Fruit fly (Drosophila melanogaster) whole organism, embryonic: Measurements from ENCODE around the gene hop.
A peak's percentile ranks its signal among the peaks of the same experiment; 100 is the strongest.

ENCODE experiments used
- CG10321 ChIP-seq: fragments of 200-800 bp; sonication (Bioruptor generic); IDR thresholded peaks from 2 replicates; pipeline ENCODE4 v1.3.6; 2022; ENCODE audit warnings: missing biosample characterization, missing genetic modification characterization
- CG11560 ChIP-seq: fragments of 200-800 bp; sonication (Bioruptor generic); IDR thresholded peaks from 3 replicates; pipeline ENCODE4 v1.3.6; 2022; ENCODE audit warnings: missing biosample characterization, missing genetic modification characterization
- CG1233 ChIP-seq: fragments of 200-800 bp; sonication (Bioruptor generic); optimal IDR thresholded peaks from 4 replicates; lab custom pipeline; 2018; ENCODE audit warnings: missing biosample characterization, mild to moderate bottlenecking, missing genetic modification characterization
- CG13123 ChIP-seq: fragments of 200-800 bp; sonication (Bioruptor generic); optimal IDR thresholded peaks from 2 replicates; lab custom pipeline; 2016; ENCODE audit warnings: missing biosample characterization, missing genetic modification characterization
- CG2129 ChIP-seq: fragments of 200-800 bp; sonication (Bioruptor generic); IDR thresholded peaks from 2 replicates; pipeline ENCODE4 v1.3.6; 2022; ENCODE audit warnings: missing biosample characterization, missing genetic modification characterization; ENCODE audit not compliant: partially characterized antibody
- CG6854 ChIP-seq: fragments of 200-800 bp; sonication (Bioruptor generic); optimal IDR thresholded peaks from 3 replicates; lab custom pipeline; 2017; ENCODE audit warnings: missing biosample characterization, mild to moderate bottlenecking, missing genetic modification characterization
- CG7839 ChIP-seq: fragments of 200-800 bp; sonication (Bioruptor generic); optimal IDR thresholded peaks from 3 replicates; lab custom pipeline; 2018; ENCODE audit warnings: missing biosample characterization, mild to moderate bottlenecking, missing genetic modification characterization, moderate library complexity
- CG9215 ChIP-seq: fragments of 200-800 bp; sonication (Bioruptor generic); IDR thresholded peaks from 2 replicates; pipeline ENCODE4 v1.3.6; 2022; ENCODE audit warnings: missing biosample characterization, missing genetic modification characterization
- CG9437 ChIP-seq: fragments of 200-800 bp; sonication (Bioruptor generic); optimal IDR thresholded peaks from 2 replicates; lab custom pipeline; 2018; ENCODE audit warnings: missing biosample characterization, mild to moderate bottlenecking, missing genetic modification characterization
- CG9932 ChIP-seq: fragments of 200-800 bp; sonication (Bioruptor generic); IDR thresholded peaks from 2 replicates; pipeline ENCODE4 v1.3.6; 2022; ENCODE audit warnings: missing biosample characterization, missing genetic modification characterization
- Dek ChIP-seq: fragments of 200-800 bp; sonication (Bioruptor generic); optimal IDR thresholded peaks from 3 replicates; lab custom pipeline; 2019; ENCODE audit warnings: missing biosample characterization, mild to moderate bottlenecking, missing genetic modification characterization, moderate library complexity
- Dll ChIP-seq: fragments of 200-800 bp; sonication (Bioruptor generic); IDR thresholded peaks from 4 replicates; pipeline ENCODE4 v1.3.6; 2022; ENCODE audit warnings: missing biosample characterization, missing genetic modification characterization; ENCODE audit not compliant: partially characterized antibody
- Doc2 ChIP-seq: fragments of 200-800 bp; sonication (Bioruptor generic); IDR thresholded peaks from 2 replicates; pipeline ENCODE4 v1.3.6; 2022; ENCODE audit warnings: missing biosample characterization, missing genetic modification characterization
- E2f1 ChIP-seq: fragments of 200-800 bp; sonication (Bioruptor generic); IDR thresholded peaks from 2 replicates; pipeline ENCODE4 v1.3.6; 2022; ENCODE audit warnings: missing biosample characterization, missing genetic modification characterization
- ERR ChIP-seq: fragments of 200-800 bp; sonication (Bioruptor generic); optimal IDR thresholded peaks from 2 replicates; lab custom pipeline; 2016; ENCODE audit warnings: missing biosample characterization, missing genetic modification characterization
- Eip74EF ChIP-seq, 2 experiments: fragments of 200-800 bp in 1 of 2; fragments of >200 bp in 1 of 2; sonication (Bioruptor generic) in 1 of 2; optimal IDR thresholded peaks; 2 replicates each; lab custom pipeline; 2017 to 2019; ENCODE audit warnings: missing biosample characterization in 2 of 2, missing genetic modification characterization in 2 of 2, mild to moderate bottlenecking in 1 of 2, moderate library complexity in 1 of 2
- Elba2 ChIP-seq: fragments of 200-800 bp; sonication (Bioruptor generic); optimal IDR thresholded peaks from 3 replicates; lab custom pipeline; 2016; ENCODE audit warnings: missing biosample characterization, missing genetic modification characterization
- Ets97D ChIP-seq: fragments of 200-800 bp; sonication (Bioruptor generic); optimal IDR thresholded peaks from 3 replicates; lab custom pipeline; 2016; ENCODE audit warnings: missing biosample characterization, missing genetic modification characterization
- Fer2 ChIP-seq: fragments of 200-800 bp; sonication (Bioruptor generic); optimal IDR thresholded peaks from 2 replicates; lab custom pipeline; 2018; ENCODE audit warnings: missing biosample characterization, mild to moderate bottlenecking, missing genetic modification characterization, moderate library complexity
- Gsc ChIP-seq: fragments of 200-800 bp; sonication (Bioruptor generic); IDR thresholded peaks from 2 replicates; pipeline ENCODE4 v1.3.6; 2022; ENCODE audit warnings: missing biosample characterization, missing genetic modification characterization
- Gug ChIP-seq: fragments of 200-800 bp; sonication (Bioruptor generic); IDR thresholded peaks from 4 replicates; pipeline ENCODE4 v1.3.6; 2022; ENCODE audit warnings: missing biosample characterization, missing genetic modification characterization
- HLH54F ChIP-seq: fragments of 200-800 bp; sonication (Bioruptor generic); optimal IDR thresholded peaks from 3 replicates; lab custom pipeline; 2016; ENCODE audit warnings: missing biosample characterization, missing genetic modification characterization
- MESR4 ChIP-seq: fragments of 200-800 bp; sonication (Bioruptor generic); optimal IDR thresholded peaks from 2 replicates; lab custom pipeline; 2018; ENCODE audit warnings: missing biosample characterization, mild to moderate bottlenecking, missing genetic modification characterization, moderate library complexity
- PHDP ChIP-seq: fragments of 200-800 bp; sonication (Bioruptor generic); optimal IDR thresholded peaks from 3 replicates; lab custom pipeline; 2018; ENCODE audit warnings: missing biosample characterization, mild to moderate bottlenecking, missing genetic modification characterization, moderate library complexity
- Poxn ChIP-seq: fragments of 200-800 bp; sonication (Bioruptor generic); IDR thresholded peaks from 2 replicates; pipeline ENCODE4 v1.3.6; 2022; ENCODE audit warnings: missing biosample characterization, missing genetic modification characterization
- Six4 ChIP-seq: fragments of 200-800 bp; sonication (Bioruptor generic); optimal IDR thresholded peaks from 2 replicates; lab custom pipeline; 2016; ENCODE audit warnings: missing biosample characterization, missing genetic modification characterization
- YL-1 ChIP-seq: fragments of 200-800 bp; sonication (Bioruptor generic); optimal IDR thresholded peaks from 3 replicates; lab custom pipeline; 2017; ENCODE audit warnings: missing biosample characterization, mild to moderate bottlenecking, missing genetic modification characterization
- ac ChIP-seq: fragments of 200-800 bp; sonication (Bioruptor generic); optimal IDR thresholded peaks from 3 replicates; lab custom pipeline; 2017; ENCODE audit warnings: missing biosample characterization, mild to moderate bottlenecking, missing genetic modification characterization
- amos ChIP-seq: fragments of 200-800 bp; sonication (Bioruptor generic); IDR thresholded peaks from 2 replicates; pipeline ENCODE4 v1.3.6; 2022; ENCODE audit warnings: missing biosample characterization, missing genetic modification characterization; ENCODE audit not compliant: partially characterized antibody
- az2 ChIP-seq: fragments of 200-800 bp; sonication (Bioruptor generic); optimal IDR thresholded peaks from 3 replicates; lab custom pipeline; 2016; ENCODE audit warnings: missing biosample characterization, missing genetic modification characterization
- bbx ChIP-seq: fragments of 200-800 bp; sonication (Bioruptor generic); IDR thresholded peaks from 2 replicates; pipeline ENCODE4 v1.3.6; 2022; ENCODE audit warnings: missing biosample characterization, missing genetic modification characterization; ENCODE audit not compliant: partially characterized antibody
- dan ChIP-seq: fragments of 200-800 bp; sonication (Bioruptor generic); IDR thresholded peaks from 2 replicates; pipeline ENCODE4 v1.3.6; 2022; ENCODE audit warnings: missing biosample characterization, missing genetic modification characterization
- esg ChIP-seq: fragments of 200-800 bp; sonication (Bioruptor generic); conservative IDR thresholded peaks from 2 replicates; pipeline ENCODE4 v1.3.6; 2022; ENCODE audit warnings: missing biosample characterization, missing genetic modification characterization
- eve ChIP-seq, 2 experiments: fragments of >200 bp; optimal IDR thresholded peaks; 2 replicates each; lab custom pipeline; 2017; ENCODE audit warnings: missing biosample characterization in 2 of 2, missing genetic modification characterization in 2 of 2
- ftz-f1 ChIP-seq: fragments of 200-800 bp; sonication (Bioruptor generic); optimal IDR thresholded peaks from 2 replicates; lab custom pipeline; 2016; ENCODE audit warnings: missing biosample characterization, missing genetic modification characterization
- fu2 ChIP-seq: fragments of 200-800 bp; sonication (Bioruptor generic); optimal IDR thresholded peaks from 2 replicates; lab custom pipeline; 2016; ENCODE audit warnings: missing biosample characterization, missing genetic modification characterization
- grn ChIP-seq: fragments of 200-800 bp; sonication (Bioruptor generic); optimal IDR thresholded peaks from 3 replicates; lab custom pipeline; 2017; ENCODE audit warnings: missing biosample characterization, missing genetic modification characterization
- ham ChIP-seq: fragments of 200-800 bp; sonication (Bioruptor generic); IDR thresholded peaks from 2 replicates; pipeline ENCODE4 v1.3.6; 2022; ENCODE audit warnings: missing biosample characterization, missing genetic modification characterization
- hb ChIP-seq: fragments of 200-800 bp; sonication (Bioruptor generic); IDR thresholded peaks from 3 replicates; pipeline ENCODE4 v1.3.6; 2022; ENCODE audit warnings: missing biosample characterization, missing genetic modification characterization; ENCODE audit not compliant: partially characterized antibody
- kah ChIP-seq: fragments of 200-800 bp; sonication (Bioruptor generic); optimal IDR thresholded peaks from 2 replicates; lab custom pipeline; 2018; ENCODE audit warnings: missing biosample characterization, mild to moderate bottlenecking, missing genetic modification characterization
- lab ChIP-seq: fragments of 200-800 bp; sonication (Bioruptor generic); optimal IDR thresholded peaks from 3 replicates; lab custom pipeline; 2017; ENCODE audit warnings: missing biosample characterization, missing genetic modification characterization, mild to moderate bottlenecking, moderate library complexity, missing genetic modification reagents
- lbe ChIP-seq: fragments of 200-800 bp; sonication (Bioruptor generic); optimal IDR thresholded peaks from 2 replicates; lab custom pipeline; 2016; ENCODE audit warnings: missing biosample characterization, mild to moderate bottlenecking, missing genetic modification characterization
- pho ChIP-seq: fragments of 200-800 bp; sonication (Bioruptor generic); optimal IDR thresholded peaks from 2 replicates; lab custom pipeline; 2016; ENCODE audit warnings: missing biosample characterization, missing genetic modification characterization
- schlank ChIP-seq: fragments of 200-800 bp; sonication (Bioruptor generic); optimal IDR thresholded peaks from 2 replicates; lab custom pipeline; 2018; ENCODE audit warnings: missing biosample characterization, mild to moderate bottlenecking, missing genetic modification characterization
- shn ChIP-seq: fragments of 200-800 bp; sonication (Bioruptor generic); optimal IDR thresholded peaks from 3 replicates; lab custom pipeline; 2016; ENCODE audit warnings: missing biosample characterization, missing genetic modification characterization
- sob ChIP-seq: fragments of 200-800 bp; sonication (Bioruptor generic); IDR thresholded peaks from 2 replicates; pipeline ENCODE4 v1.3.6; 2022; ENCODE audit warnings: missing biosample characterization, missing genetic modification characterization
- sqz ChIP-seq: fragments of 200-800 bp; sonication (Bioruptor generic); optimal IDR thresholded peaks from 3 replicates; lab custom pipeline; 2018; ENCODE audit warnings: missing biosample characterization, mild to moderate bottlenecking, missing genetic modification characterization
- tna ChIP-seq: fragments of 200-800 bp; sonication (Bioruptor generic); IDR thresholded peaks from 2 replicates; pipeline ENCODE4 v1.3.6; 2022; ENCODE audit warnings: missing biosample characterization, missing genetic modification characterization; ENCODE audit not compliant: partially characterized antibody
- z ChIP-seq: fragments of 200-800 bp; sonication (Bioruptor generic); IDR thresholded peaks from 3 replicates; pipeline ENCODE4 v1.3.6; 2022; ENCODE audit warnings: missing biosample characterization, missing genetic modification characterization
- zfh2 ChIP-seq: fragments of 200-800 bp; sonication (Bioruptor generic); optimal IDR thresholded peaks from 2 replicates; lab custom pipeline; 2016; ENCODE audit warnings: missing biosample characterization, missing genetic modification characterization

The hop gene

dm6 chrX:11350505-11351327 lies 17.2 kb downstream of the hop start, which contains the start of gene CG1737 (continued):
- TF ChIP-seq CG9437 (no peak), schlank (tag; lab: Kevin White, UChicago) (no peak), esg (no peak), grn (no peak), kah (GFP tag; lab: Kevin White, UChicago) (no peak), lab (peak; percentile 50), ERR (GFP tag; lab: Kevin White, UChicago) (no peak), PHDP (tag; lab: Kevin White, UChicago) (no peak), fu2 (GFP tag; lab: Kevin White, UChicago) (no peak), Dek (tag; lab: Kevin White, UChicago) (no peak), dan (no peak), zfh2 (GFP tag; lab: Kevin White, UChicago) (peak; percentile 26), hb (GFP tag; lab: Robert Waterston, UW) (no peak), CG11560 (tag; lab: Robert Waterston, UW) (no peak), pho (GFP tag; lab: Kevin White, UChicago) (no peak), E2f1 (GFP tag; lab: Robert Waterston, UW) (no peak), CG9932 (GFP tag; lab: Robert Waterston, UW) (peak; percentile 68), bbx (GFP tag; lab: Robert Waterston, UW) (no peak), ftz-f1 (GFP tag; lab: Kevin White, UChicago) (no peak), Poxn (no peak), shn (GFP tag; lab: Kevin White, UChicago) (no peak), eve (GFP tag; optimal IDR thresholded peaks at IDR 0.05; lab: Kevin White, UChicago) (no peak), MESR4 (peak; percentile 90), YL-1 (GFP tag; lab: Kevin White, UChicago) (peak; percentile 71), Gsc (GFP tag; lab: Robert Waterston, UW) (no peak), Eip74EF (GFP tag; optimal IDR thresholded peaks at IDR 0.05; lab: Kevin White, UChicago) (no peak), amos (GFP tag; lab: Robert Waterston, UW) (0 out of 2 replicates have a peak, but pooled peaks have one; percentile 8), CG10321 (GFP tag; lab: Robert Waterston, UW) (no peak), HLH54F (GFP tag; lab: Kevin White, UChicago) (no peak), Gug (GFP tag; lab: Robert Waterston, UW) (no peak), ham (GFP tag; lab: Robert Waterston, UW) (no peak), CG7839 (tag; lab: Kevin White, UChicago) (no peak), CG6854 (GFP tag; lab: Kevin White, UChicago) (no peak), lbe (GFP tag; lab: Kevin White, UChicago) (no peak), Doc2 (GFP tag; lab: Robert Waterston, UW) (no peak), tna (GFP tag; lab: Robert Waterston, UW) (no peak), z (GFP tag; lab: Robert Waterston, UW) (no peak), Fer2 (tag; lab: Kevin White, UChicago) (no peak), ac (GFP tag; lab: Kevin White, UChicago) (no peak), sqz (GFP tag; lab: Kevin White, UChicago) (peak; percentile 86), Dll (GFP tag; lab: Robert Waterston, UW) (no peak), CG13123 (GFP tag; lab: Kevin White, UChicago) (no peak), CG9215 (GFP tag; lab: Robert Waterston, UW) (no peak), az2 (GFP tag; lab: Kevin White, UChicago) (no peak), Six4 (GFP tag; lab: Kevin White, UChicago) (no peak), CG1233 (GFP tag; lab: Kevin White, UChicago) (no peak), CG2129 (no peak), Ets97D (GFP tag; lab: Kevin White, UChicago) (no peak), Elba2 (GFP tag; lab: Kevin White, UChicago) (no peak), sob (peak; percentile 41)
